Worm (Caenorhabditis elegans): ENCODE results near the gene T19D12.10.

DNA sequence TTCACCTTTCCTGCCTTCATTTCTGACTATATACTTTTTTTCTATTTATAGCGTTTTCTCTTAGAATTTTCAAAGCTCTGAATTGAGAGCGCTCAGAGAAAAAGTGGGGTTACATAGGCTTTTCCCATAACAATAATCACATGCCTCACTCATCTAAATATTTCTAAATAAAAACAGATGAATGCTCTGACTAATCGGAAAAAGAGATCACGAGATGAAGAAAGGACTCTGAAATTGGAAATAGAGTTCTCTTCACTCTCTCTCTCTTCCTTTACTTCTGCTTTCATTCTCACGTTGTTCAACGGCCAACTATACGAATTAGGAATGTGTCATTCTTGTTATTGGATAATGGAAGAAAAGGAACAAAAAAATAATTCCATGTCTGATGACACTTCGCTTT is 30.4 kb upstream of the T19D12.10 start:
- no peak for TF ChIP-seq W03F9.2 (tag; optimal IDR thresholded peaks at IDR 0.05)
- no peak for TF ChIP-seq him-1 (tag; optimal IDR thresholded peaks at IDR 0.05)
